Worm (Caenorhabditis elegans) whole organism, young adult: ENCODE measurements around the gene M03C11.3.
A peak's percentile ranks its signal among the peaks of the same experiment; 100 is the strongest.

Experiments
- B0019.2 ChIP-seq: fragments of 200-800 bp; sonication (Bioruptor generic); conservative IDR thresholded peaks from 2 replicates; pipeline ENCODE4 v1.3.6; 2022; ENCODE audit warnings: missing genetic modification reagents, missing genetic modification characterization, missing compliant biosample characterization
- B0035.1 ChIP-seq: sonication (generic microtip); optimal IDR thresholded peaks from 2 replicates; lab custom pipeline; 2016; ENCODE audit warnings: missing genetic modification characterization, mild to moderate bottlenecking, missing compliant biosample characterization, missing genotype, missing genetic modification reagents
- D2030.7 ChIP-seq: fragments of 200-800 bp; sonication (Bioruptor generic); IDR thresholded peaks from 2 replicates; pipeline ENCODE4 v1.3.6; 2022; ENCODE audit warnings: missing genetic modification reagents, missing genetic modification characterization, missing compliant biosample characterization
- F10E7.11 ChIP-seq: sonication (generic microtip); optimal IDR thresholded peaks from 2 replicates; lab custom pipeline; 2017; ENCODE audit warnings: mild to moderate bottlenecking, missing genetic modification characterization, moderate library complexity, missing compliant biosample characterization
- F33H1.4 ChIP-seq: fragments of 200-800 bp; sonication (Bioruptor generic); IDR thresholded peaks from 2 replicates; pipeline ENCODE4 v1.3.6; 2022; ENCODE audit warnings: missing genetic modification reagents, missing genetic modification characterization, missing compliant biosample characterization
- F49E8.2 ChIP-seq: sonication (generic microtip); optimal IDR thresholded peaks from 3 replicates; lab custom pipeline; 2017; ENCODE audit warnings: missing genetic modification characterization, mild to moderate bottlenecking, missing compliant biosample characterization, antibody characterized with exemption, moderate library complexity; ENCODE audit not compliant: insufficient read depth
- Y56A3A.18 ChIP-seq: fragments of 200-800 bp; sonication (Bioruptor generic); IDR thresholded peaks from 2 replicates; pipeline ENCODE4 v1.3.6; 2022; ENCODE audit warnings: missing genetic modification reagents, missing genetic modification characterization, missing compliant biosample characterization
- Y79H2A.3 ChIP-seq: fragments of 200-800 bp; sonication (Bioruptor generic); conservative IDR thresholded peaks from 2 replicates; pipeline ENCODE4 v1.3.6; 2022; ENCODE audit warnings: missing genetic modification reagents, missing genetic modification characterization, missing compliant biosample characterization
- attf-5 ChIP-seq: fragments of 200-800 bp; sonication (Bioruptor generic); optimal IDR thresholded peaks from 2 replicates; lab custom pipeline; 2018; ENCODE audit warnings: mild to moderate bottlenecking, missing genetic modification characterization, missing compliant biosample characterization
- ccch-3 ChIP-seq: fragments of 200-800 bp; sonication (Bioruptor generic); optimal IDR thresholded peaks from 2 replicates; lab custom pipeline; 2018; ENCODE audit warnings: mild to moderate bottlenecking, missing genetic modification characterization, missing compliant biosample characterization
- cebp-1 ChIP-seq, 2 experiments: fragments of 200-800 bp in 1 of 2; sonication (Bioruptor generic) in 1 of 2; sonication (generic microtip) in 1 of 2; IDR thresholded peaks in 1 of 2; optimal IDR thresholded peaks in 1 of 2; 2 replicates each; pipeline versions ENCODE4 v1.3.6 to Lab custom; 2017 to 2022; ENCODE audit warnings: missing compliant biosample characterization in 2 of 2, missing genetic modification characterization in 2 of 2, mild to moderate bottlenecking in 1 of 2, missing genetic modification reagents in 1 of 2, moderate library complexity in 1 of 2
- ceh-27 ChIP-seq: fragments of 200-800 bp; sonication (Bioruptor generic); optimal IDR thresholded peaks from 2 replicates; lab custom pipeline; 2018; ENCODE audit warnings: mild to moderate bottlenecking, missing genetic modification characterization, moderate library complexity, missing compliant biosample characterization
- dpl-1 ChIP-seq: fragments of 150-350 bp; optimal IDR thresholded peaks from 2 replicates; lab custom pipeline; 2014; ENCODE audit warnings: missing biosample characterization, missing genetic modification reagents, missing genetic modification characterization
- efl-1 ChIP-seq: fragments of 150-350 bp; optimal IDR thresholded peaks from 2 replicates; lab custom pipeline; 2014; ENCODE audit warnings: missing biosample characterization, missing genetic modification reagents, missing genetic modification characterization
- ekl-4 ChIP-seq: fragments of 200-800 bp; sonication (Bioruptor generic); IDR thresholded peaks from 2 replicates; pipeline ENCODE4 v1.3.6; 2022; ENCODE audit warnings: missing genetic modification reagents, missing genetic modification characterization, missing compliant biosample characterization
- gei-17 ChIP-seq: fragments of 200-800 bp; sonication (Bioruptor generic); optimal IDR thresholded peaks from 2 replicates; lab custom pipeline; 2018; ENCODE audit warnings: mild to moderate bottlenecking, missing genetic modification characterization, missing compliant biosample characterization
- hlh-26 ChIP-seq: fragments of 200-800 bp; sonication (Bioruptor generic); conservative IDR thresholded peaks from 2 replicates; pipeline ENCODE4 v1.3.6; 2022; ENCODE audit warnings: missing genetic modification reagents, missing genetic modification characterization, missing compliant biosample characterization
- hmg-1.2 ChIP-seq: fragments of 200-800 bp; sonication (Bioruptor generic); IDR thresholded peaks from 2 replicates; pipeline ENCODE4 v1.3.6; 2022; ENCODE audit warnings: missing genetic modification reagents, missing genetic modification characterization, missing compliant biosample characterization
- hmg-20 ChIP-seq: fragments of 200-800 bp; sonication (Bioruptor generic); IDR thresholded peaks from 2 replicates; pipeline ENCODE4 v1.3.6; 2022; ENCODE audit warnings: missing genetic modification reagents, missing genetic modification characterization, missing compliant biosample characterization
- hsf-1 ChIP-seq: fragments of 200-800 bp; sonication (Bioruptor generic); IDR thresholded peaks from 2 replicates; pipeline ENCODE4 v1.3.6; 2022; ENCODE audit warnings: missing genetic modification reagents, missing genetic modification characterization, missing compliant biosample characterization
- lag-1 ChIP-seq: fragments of 200-800 bp; sonication (Bioruptor generic); IDR thresholded peaks from 2 replicates; pipeline ENCODE4 v1.3.6; 2022; ENCODE audit warnings: missing genetic modification reagents, missing genetic modification characterization, missing compliant biosample characterization
- let-607 ChIP-seq, 2 experiments: fragments of 200-800 bp in 1 of 2; sonication (Bioruptor generic) in 1 of 2; sonication (generic microtip) in 1 of 2; optimal IDR thresholded peaks; 2 replicates each; lab custom pipeline; 2016 to 2018; ENCODE audit warnings: mild to moderate bottlenecking in 2 of 2, missing compliant biosample characterization in 2 of 2, missing genetic modification characterization in 2 of 2, moderate library complexity in 2 of 2, missing genotype in 1 of 2
- lin-35 ChIP-seq, 3 experiments: fragments of 150-350 bp in 2 of 3; sonication (generic microtip) in 1 of 3; optimal IDR thresholded peaks; 2 replicates each; lab custom pipeline; 2014 to 2018; ENCODE audit warnings: missing biosample characterization in 3 of 3, missing genetic modification characterization in 3 of 3, missing genetic modification reagents in 3 of 3
- lin-40 ChIP-seq: sonication (generic microtip); optimal IDR thresholded peaks from 2 replicates; lab custom pipeline; 2016; ENCODE audit warnings: missing genetic modification characterization, mild to moderate bottlenecking, missing compliant biosample characterization, missing genotype, missing genetic modification reagents
- lin-54 ChIP-seq: fragments of 200-800 bp; sonication (Bioruptor generic); optimal IDR thresholded peaks from 2 replicates; lab custom pipeline; 2018; ENCODE audit warnings: mild to moderate bottlenecking, missing genetic modification characterization, missing compliant biosample characterization
- lir-1 ChIP-seq: fragments of 200-800 bp; sonication (Bioruptor generic); conservative IDR thresholded peaks from 2 replicates; pipeline ENCODE4 v1.3.6; 2022; ENCODE audit warnings: missing genetic modification reagents, missing genetic modification characterization, missing compliant biosample characterization
- lsl-1 ChIP-seq: fragments of 200-800 bp; sonication (Bioruptor generic); optimal IDR thresholded peaks from 2 replicates; lab custom pipeline; 2018; ENCODE audit warnings: mild to moderate bottlenecking, missing genetic modification characterization, moderate library complexity, missing compliant biosample characterization
- madf-6 ChIP-seq: fragments of 200-800 bp; sonication (Bioruptor generic); IDR thresholded peaks from 2 replicates; pipeline ENCODE4 v1.3.6; 2022; ENCODE audit warnings: missing genetic modification reagents, missing genetic modification characterization, missing compliant biosample characterization
- madf-8 ChIP-seq: fragments of 200-800 bp; sonication (Bioruptor generic); conservative IDR thresholded peaks from 2 replicates; pipeline ENCODE4 v1.3.6; 2022; ENCODE audit warnings: missing genetic modification reagents, missing genetic modification characterization, missing compliant biosample characterization
- mcd-1 ChIP-seq: fragments of 200-800 bp; sonication (Bioruptor generic); IDR thresholded peaks from 2 replicates; pipeline ENCODE4 v1.3.6; 2022; ENCODE audit warnings: missing genetic modification reagents, missing genetic modification characterization, missing compliant biosample characterization
- nfya-2 ChIP-seq: fragments of 200-800 bp; sonication (Bioruptor generic); IDR thresholded peaks from 2 replicates; pipeline ENCODE4 v1.3.6; 2022; ENCODE audit warnings: missing genetic modification reagents, missing genetic modification characterization, missing compliant biosample characterization
- nhr-179 ChIP-seq: sonication (generic microtip); optimal IDR thresholded peaks from 2 replicates; lab custom pipeline; 2016; ENCODE audit warnings: mild to moderate bottlenecking, missing genetic modification characterization, missing compliant biosample characterization
- sdz-38 ChIP-seq: sonication (generic microtip); optimal IDR thresholded peaks from 2 replicates; lab custom pipeline; 2016; ENCODE audit warnings: missing genotype, missing genetic modification characterization, missing compliant biosample characterization
- snpc-1.3 ChIP-seq: sonication (generic microtip); optimal IDR thresholded peaks from 2 replicates; lab custom pipeline; 2017; ENCODE audit warnings: missing genetic modification characterization, mild to moderate bottlenecking, missing compliant biosample characterization, antibody characterized with exemption, moderate library complexity, missing genotype, missing genetic modification reagents; ENCODE audit not compliant: insufficient read depth
- snpc-4 ChIP-seq, 5 experiments: fragments of 150-350 bp in 1 of 5; sonication (generic microtip) in 4 of 5; optimal IDR thresholded peaks; 2 replicates each; lab custom pipeline; 2014 to 2018; ENCODE audit warnings: missing genetic modification characterization in 5 of 5, missing biosample characterization in 3 of 5, antibody characterized with exemption in 2 of 5, mild to moderate bottlenecking in 2 of 5, missing compliant biosample characterization in 2 of 5, missing genotype in 2 of 5, moderate library complexity in 2 of 5, missing genetic modification reagents in 1 of 5
- tlf-1 ChIP-seq: fragments of 200-800 bp; sonication (Bioruptor generic); optimal IDR thresholded peaks from 2 replicates; lab custom pipeline; 2018; ENCODE audit warnings: mild to moderate bottlenecking, missing genetic modification characterization, missing compliant biosample characterization
- unc-62 ChIP-seq: fragments of 150-350 bp; optimal IDR thresholded peaks from 2 replicates; lab custom pipeline; 2014; ENCODE audit warnings: missing biosample characterization, missing genetic modification reagents, missing genetic modification characterization
- ztf-28 ChIP-seq: fragments of 200-800 bp; sonication (Bioruptor generic); IDR thresholded peaks from 2 replicates; pipeline ENCODE4 v1.3.6; 2022; ENCODE audit warnings: missing genetic modification reagents, missing genetic modification characterization, missing compliant biosample characterization

Gene M03C11.3

ce11 chrIII:10357598-10358186 is 47.2 kb upstream of the M03C11.3 start, which contains the start of gene umps-1:
TSS of gene umps-1 (minus strand) at chrIII:10357648.
- TF ChIP-seq snpc-4 (GFP tag; optimal IDR thresholded peaks at IDR 0.05; lab: Kevin White, UChicago) = no peak
- TF ChIP-seq snpc-4 (tag; optimal IDR thresholded peaks at IDR 0.05; lab: Kevin White, UChicago) = peak in 1 of 4 experiments; percentile 28
- TF ChIP-seq B0019.2 (GFP tag; lab: Robert Waterston, UW) = no peak
- no peak for TF ChIP-seq lag-1 (GFP tag; lab: Robert Waterston, UW)
- TF ChIP-seq B0035.1 (tag; lab: Kevin White, UChicago) = no peak
- no peak for TF ChIP-seq unc-62 (GFP tag; lab: Kevin White, UChicago)
- no peak for TF ChIP-seq cebp-1 (GFP tag; IDR thresholded peaks at IDR 0.05; lab: Robert Waterston, UW)
- peak; percentile 76 for TF ChIP-seq cebp-1 (tag; optimal IDR thresholded peaks at IDR 0.05; lab: Kevin White, UChicago)
- TF ChIP-seq ceh-27 (GFP tag; lab: Kevin White, UChicago) = peak; percentile 38
- peak; percentile 70 for TF ChIP-seq dpl-1
- peak in 1 of 2 experiments; percentile 18 for TF ChIP-seq let-607 (tag; optimal IDR thresholded peaks at IDR 0.05; lab: Kevin White, UChicago)
- peak; percentile 24 for TF ChIP-seq attf-5
- 0 out of 2 replicates have a peak, but pooled peaks have one; percentile 28 for TF ChIP-seq D2030.7 (GFP tag; lab: Robert Waterston, UW)
- TF ChIP-seq lin-40 = peak; percentile 38
- no peak for TF ChIP-seq sdz-38 (tag; lab: Kevin White, UChicago)
- TF ChIP-seq ztf-28 (GFP tag; lab: Robert Waterston, UW) = no peak
- TF ChIP-seq madf-8 (GFP tag; lab: Robert Waterston, UW) = no peak
- no peak for TF ChIP-seq ccch-3 (GFP tag; lab: Kevin White, UChicago)
- TF ChIP-seq nfya-2 (GFP tag; lab: Robert Waterston, UW) = no peak
- TF ChIP-seq nhr-179 (tag; lab: Kevin White, UChicago) = no peak
- no peak for TF ChIP-seq gei-17 (GFP tag; lab: Kevin White, UChicago)
- TF ChIP-seq madf-6 (GFP tag; lab: Robert Waterston, UW) = peak; percentile 65
- no peak for TF ChIP-seq Y56A3A.18 (GFP tag; lab: Robert Waterston, UW)
- TF ChIP-seq mcd-1 (GFP tag; lab: Robert Waterston, UW) = peak; percentile 70
- TF ChIP-seq F10E7.11 (tag; lab: Kevin White, UChicago) = no peak
- TF ChIP-seq lsl-1 (GFP tag; lab: Kevin White, UChicago) = peak; percentile 77
- TF ChIP-seq ekl-4 (GFP tag; lab: Robert Waterston, UW) = 0 out of 2 replicates have a peak, but pooled peaks have one; percentile 29
- peak; percentile 47 for TF ChIP-seq F49E8.2
- TF ChIP-seq hmg-1.2 (GFP tag; lab: Robert Waterston, UW) = peak; percentile 99
- no peak for TF ChIP-seq Y79H2A.3 (GFP tag; lab: Robert Waterston, UW)
- no peak for TF ChIP-seq hsf-1 (GFP tag; lab: Robert Waterston, UW)
- TF ChIP-seq lir-1 (GFP tag; lab: Robert Waterston, UW) = no peak
- peak; percentile 95 for TF ChIP-seq lin-54 (GFP tag; lab: Kevin White, UChicago)
- no peak for TF ChIP-seq hlh-26 (GFP tag; lab: Robert Waterston, UW)
- TF ChIP-seq efl-1 (GFP tag; lab: Kevin White, UChicago) = peak; percentile 83
- peak; percentile 35 for TF ChIP-seq snpc-1.3
- peak; percentile 46; the same call in 1 of the 2 replicates for TF ChIP-seq F33H1.4 (GFP tag; lab: Robert Waterston, UW)
- TF ChIP-seq lin-35 (GFP tag; optimal IDR thresholded peaks at IDR 0.05; lab: Kevin White, UChicago) = peak in 2 of 3 experiments; percentile 10 to 93
- TF ChIP-seq hmg-20 (GFP tag; lab: Robert Waterston, UW) = no peak
- TF ChIP-seq tlf-1 (GFP tag; lab: Kevin White, UChicago) = peak; percentile 23
